Worm (Caenorhabditis elegans): ENCODE measurements around the gene srlf-22.

srlf-22 gene

DNA sequence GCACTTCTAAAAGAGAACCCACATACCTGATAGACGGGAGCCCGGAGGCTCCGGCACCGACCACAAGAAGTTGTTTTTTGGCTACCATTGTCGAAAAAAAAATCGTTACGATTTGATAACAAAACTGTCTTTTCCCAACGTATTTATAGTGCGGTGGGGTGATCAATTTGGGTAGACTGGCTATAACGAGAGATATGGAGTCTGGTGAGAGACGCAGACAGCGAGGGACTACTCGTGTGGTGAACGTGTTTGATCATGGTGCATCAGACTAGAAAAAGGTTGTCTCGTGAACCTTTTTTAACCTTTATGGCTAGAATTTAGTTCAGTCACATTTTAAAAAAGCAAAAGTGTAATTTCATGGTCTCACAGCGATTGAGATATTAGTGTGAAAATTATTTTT lies 12.5 kb downstream of the srlf-22 start, which contains the start of gene fmo-5:
Gene fmo-5, minus strand, starts transcription at position 206 of the 400 bp plus-strand sequence.
- TF ChIP-seq klf-2 (GFP tag; conservative IDR thresholded peaks at IDR 0.05) (no peak), ztf-29 (GFP tag; IDR thresholded peaks at IDR 0.05) (no peak), ref-1 (GFP tag; conservative IDR thresholded peaks at IDR 0.05) (no peak), flt-1 (GFP tag; IDR thresholded peaks at IDR 0.05) (no peak), cog-1 (tag; optimal IDR thresholded peaks at IDR 0.05) (no peak), med-1 (GFP tag; optimal IDR thresholded peaks at IDR 0.05; ENCODE audit: insufficient read depth) (no peak), T22C8.4 (GFP tag; IDR thresholded peaks at IDR 0.05) (no peak), tab-1 (GFP tag; IDR thresholded peaks at IDR 0.05) (no peak), ztf-23 (GFP tag; IDR thresholded peaks at IDR 0.05) (no peak)

DNA sequence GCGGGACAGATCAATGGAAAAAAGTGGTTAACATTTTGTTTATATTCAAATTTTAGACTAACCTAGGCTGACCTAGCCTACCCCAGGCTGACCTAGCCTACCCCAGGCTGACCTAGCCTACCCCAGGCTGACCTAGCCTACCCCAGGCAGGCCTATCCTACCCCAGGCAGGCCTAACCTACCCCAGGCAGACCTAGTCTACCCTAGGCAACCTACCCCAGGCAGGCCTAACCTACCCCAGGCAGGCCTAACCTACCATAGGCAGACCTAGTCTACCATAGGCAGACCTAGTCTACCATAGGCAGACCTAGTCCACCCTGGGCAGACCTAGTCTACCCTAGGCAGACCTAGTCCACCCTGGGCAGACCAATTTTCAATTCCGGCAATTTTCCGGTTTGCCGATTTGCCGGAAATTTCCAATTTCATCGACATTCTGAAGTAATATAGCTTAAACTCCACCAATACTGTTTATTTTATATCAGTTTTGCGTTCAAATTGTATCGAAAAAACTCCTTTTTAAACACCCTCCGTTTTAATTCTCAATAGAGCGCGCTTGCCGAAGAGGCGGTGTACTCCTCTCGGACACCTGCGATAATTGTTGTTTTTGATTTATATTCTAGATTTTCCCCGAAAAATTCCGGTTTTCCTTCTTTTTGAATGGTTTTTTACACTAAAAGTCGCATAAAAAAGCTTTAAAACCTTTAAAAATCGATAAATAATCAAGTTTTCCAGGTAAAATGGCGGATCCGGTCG lies 13.5 kb downstream of the srlf-22 start, which contains the start of gene trm-2A:
Gene trm-2A, plus strand, starts transcription at position 732 of the 752 bp plus-strand sequence.
- TF ChIP-seq ztf-23 (GFP tag; IDR thresholded peaks at IDR 0.05): 0 out of 2 replicates have a peak, but pooled peaks have one; percentile 39
- TF ChIP-seq ref-1 (GFP tag; conservative IDR thresholded peaks at IDR 0.05): no peak

DNA sequence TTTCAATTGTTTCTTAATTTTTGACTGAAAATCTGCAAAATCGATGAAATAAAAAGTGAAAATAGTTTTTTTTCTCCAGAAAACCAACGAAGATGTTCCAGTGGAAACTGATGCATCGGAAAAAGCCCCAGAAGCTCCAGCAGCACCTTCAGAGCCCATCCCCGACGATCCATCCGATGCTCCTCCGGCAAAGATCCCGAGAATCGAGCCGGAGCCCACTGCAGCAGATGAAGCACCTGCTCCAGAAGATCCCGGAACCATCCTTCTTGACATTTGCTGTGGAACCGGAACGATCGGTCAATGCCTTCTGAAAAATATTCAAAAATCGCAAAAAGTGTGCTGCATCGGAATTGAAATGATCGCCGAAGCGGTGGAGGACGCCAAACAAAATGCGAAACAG lies 17.7 kb downstream of the srlf-22 start:
- TF ChIP-seq ztf-23 (GFP tag; IDR thresholded peaks at IDR 0.05) (no peak), cog-1 (tag; optimal IDR thresholded peaks at IDR 0.05) (no peak), ref-1 (GFP tag; conservative IDR thresholded peaks at IDR 0.05) (no peak), med-1 (GFP tag; optimal IDR thresholded peaks at IDR 0.05; ENCODE audit: insufficient read depth) (no peak)

DNA sequence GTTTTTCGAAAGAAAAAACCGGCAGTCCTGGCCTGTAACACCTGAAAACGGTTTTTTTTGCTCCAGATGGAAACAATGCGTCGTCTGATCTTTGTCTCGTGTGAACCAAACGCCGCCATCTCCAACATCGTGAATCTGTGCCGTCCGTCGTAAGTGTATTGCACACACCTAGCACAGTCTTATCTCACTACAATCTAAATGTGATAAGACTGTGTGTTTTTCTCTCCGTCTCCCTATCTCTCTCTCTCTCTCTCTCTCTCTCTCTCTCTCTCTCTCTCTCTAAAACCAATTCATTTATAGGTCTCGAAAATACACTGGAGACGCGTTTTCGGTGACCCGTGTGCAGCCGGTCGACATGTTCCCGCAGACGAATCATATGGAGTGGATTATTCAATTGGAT lies 19.7 kb downstream of the srlf-22 start:
- TF ChIP-seq klf-2 (GFP tag; conservative IDR thresholded peaks at IDR 0.05): no peak
- no peak for TF ChIP-seq med-1 (GFP tag; optimal IDR thresholded peaks at IDR 0.05; ENCODE audit: insufficient read depth)
- TF ChIP-seq T22C8.4 (GFP tag; IDR thresholded peaks at IDR 0.05): no peak
- TF ChIP-seq cog-1 (tag; optimal IDR thresholded peaks at IDR 0.05): no peak
- TF ChIP-seq ztf-23 (GFP tag; IDR thresholded peaks at IDR 0.05): no peak
- no peak for TF ChIP-seq ref-1 (GFP tag; conservative IDR thresholded peaks at IDR 0.05)
- TF ChIP-seq flt-1 (GFP tag; IDR thresholded peaks at IDR 0.05): no peak

DNA sequence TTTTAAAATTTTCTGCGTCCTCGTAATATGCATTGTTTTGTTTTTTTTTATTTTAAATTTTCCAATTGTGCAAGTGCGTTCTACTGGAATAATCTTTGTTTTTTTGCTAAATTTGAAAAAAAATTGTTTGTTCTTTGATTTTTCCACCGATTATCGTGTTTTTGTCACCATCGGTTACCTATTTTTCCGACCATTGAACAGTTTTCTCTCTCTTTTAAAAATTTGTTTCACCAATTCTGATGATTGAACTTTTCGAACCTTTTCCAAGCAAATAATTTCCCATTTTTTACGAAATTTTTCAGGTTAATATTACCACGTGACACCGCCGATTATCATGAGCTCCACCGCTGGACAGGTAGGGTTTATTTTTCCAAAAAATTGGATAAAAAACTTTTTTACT lies 20.5 kb downstream of the srlf-22 start, which contains the start of gene adh-5:
Gene adh-5, plus strand, starts transcription at position 301 of the 400 bp plus-strand sequence.
- no peak for TF ChIP-seq med-1 (GFP tag; optimal IDR thresholded peaks at IDR 0.05; ENCODE audit: insufficient read depth)

DNA sequence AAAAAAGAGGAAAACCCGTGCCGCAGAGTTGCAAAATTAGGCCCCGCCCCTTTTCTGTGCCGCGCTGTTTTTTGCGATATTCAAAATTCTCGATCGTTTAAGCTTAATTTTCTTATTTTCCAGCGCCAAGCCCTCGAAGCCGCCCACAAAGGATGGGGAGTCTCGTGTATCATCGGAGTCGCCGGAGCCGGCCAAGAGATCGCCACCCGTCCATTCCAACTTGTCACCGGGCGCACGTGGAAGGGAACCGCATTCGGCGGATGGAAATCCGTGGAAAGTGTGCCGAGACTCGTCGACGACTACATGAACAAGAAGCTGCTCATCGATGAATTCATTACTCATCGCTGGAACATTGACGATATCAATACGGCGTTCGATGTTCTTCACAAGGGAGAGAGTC lies 24.8 kb downstream of the srlf-22 start:
- no peak for TF ChIP-seq cog-1 (tag; optimal IDR thresholded peaks at IDR 0.05)
- TF ChIP-seq ztf-29 (GFP tag; IDR thresholded peaks at IDR 0.05): no peak
- no peak for TF ChIP-seq ztf-23 (GFP tag; IDR thresholded peaks at IDR 0.05)
- no peak for TF ChIP-seq flt-1 (GFP tag; IDR thresholded peaks at IDR 0.05)
- no peak for TF ChIP-seq T22C8.4 (GFP tag; IDR thresholded peaks at IDR 0.05)
- TF ChIP-seq klf-2 (GFP tag; conservative IDR thresholded peaks at IDR 0.05): no peak
- TF ChIP-seq tab-1 (GFP tag; IDR thresholded peaks at IDR 0.05): no peak
- TF ChIP-seq ref-1 (GFP tag; conservative IDR thresholded peaks at IDR 0.05): no peak
- no peak for TF ChIP-seq med-1 (GFP tag; optimal IDR thresholded peaks at IDR 0.05; ENCODE audit: insufficient read depth)

DNA sequence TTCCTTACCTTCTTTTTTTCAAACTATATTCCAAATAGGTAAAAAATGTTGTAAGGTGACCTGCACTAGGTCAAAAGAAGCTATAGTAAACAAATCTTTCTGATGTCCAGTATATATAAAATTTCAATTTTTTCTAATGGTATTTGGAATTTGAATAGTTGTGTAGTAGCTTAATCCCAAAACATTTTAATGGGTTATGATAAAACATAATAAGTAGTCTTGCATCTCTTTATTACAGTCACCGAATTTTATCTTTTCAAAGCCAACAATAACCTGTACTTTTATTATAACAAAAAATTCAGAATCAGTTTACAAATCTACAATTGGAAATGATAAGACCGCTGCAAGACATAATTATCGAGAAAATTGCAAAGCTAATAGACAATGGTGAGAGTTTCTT lies 26.6 kb downstream of the srlf-22 start, which contains the start of gene H24K24.2:
Gene H24K24.2, plus strand, starts transcription at position 301 of the 400 bp plus-strand sequence.
- TF ChIP-seq ref-1 (GFP tag; conservative IDR thresholded peaks at IDR 0.05): no peak
- TF ChIP-seq flt-1 (GFP tag; IDR thresholded peaks at IDR 0.05): no peak
- TF ChIP-seq ztf-23 (GFP tag; IDR thresholded peaks at IDR 0.05): no peak
- no peak for TF ChIP-seq tab-1 (GFP tag; IDR thresholded peaks at IDR 0.05)
- TF ChIP-seq cog-1 (tag; optimal IDR thresholded peaks at IDR 0.05): no peak
- no peak for TF ChIP-seq med-1 (GFP tag; optimal IDR thresholded peaks at IDR 0.05; ENCODE audit: insufficient read depth)
- no peak for TF ChIP-seq ztf-29 (GFP tag; IDR thresholded peaks at IDR 0.05)
- no peak for TF ChIP-seq T22C8.4 (GFP tag; IDR thresholded peaks at IDR 0.05)
- TF ChIP-seq klf-2 (GFP tag; conservative IDR thresholded peaks at IDR 0.05): no peak

DNA sequence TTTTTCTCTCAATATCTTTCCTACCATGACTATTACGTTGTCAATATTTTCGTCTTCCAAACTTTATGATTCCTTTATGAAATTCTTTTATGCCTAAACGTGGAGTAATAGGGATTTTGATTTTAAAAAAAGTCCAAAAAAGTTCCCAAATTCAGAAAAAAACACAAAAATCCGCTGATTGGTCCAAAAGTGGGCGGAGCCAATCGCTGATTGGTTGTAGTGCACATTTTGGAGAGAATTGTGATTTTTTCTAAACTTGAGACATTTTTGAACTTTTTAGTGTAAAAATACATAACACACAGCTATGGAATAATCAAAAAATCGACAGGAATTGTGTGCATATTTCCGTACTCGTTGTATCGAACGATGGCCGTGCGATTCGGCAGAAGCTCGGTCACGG lies 48.4 kb downstream of the srlf-22 start:
- TF ChIP-seq ztf-29 (GFP tag; IDR thresholded peaks at IDR 0.05): no peak
- no peak for TF ChIP-seq cog-1 (tag; optimal IDR thresholded peaks at IDR 0.05)
- TF ChIP-seq ref-1 (GFP tag; conservative IDR thresholded peaks at IDR 0.05): no peak
- no peak for TF ChIP-seq ztf-23 (GFP tag; IDR thresholded peaks at IDR 0.05)
- TF ChIP-seq klf-2 (GFP tag; conservative IDR thresholded peaks at IDR 0.05): no peak
- TF ChIP-seq tab-1 (GFP tag; IDR thresholded peaks at IDR 0.05): no peak
- TF ChIP-seq flt-1 (GFP tag; IDR thresholded peaks at IDR 0.05): no peak
- TF ChIP-seq med-1 (GFP tag; optimal IDR thresholded peaks at IDR 0.05; ENCODE audit: insufficient read depth): no peak
- TF ChIP-seq T22C8.4 (GFP tag; IDR thresholded peaks at IDR 0.05): no peak

Measured in whole organism, midembryonic.